Worm (Caenorhabditis elegans): Measurements from ENCODE around the gene T22F3.2.

ce11 chrV:3616844-3617243 lies 30.4 kb downstream of the T22F3.2 start:
- TF ChIP-seq him-1 (tag; optimal IDR thresholded peaks at IDR 0.05) (no peak), dao-5 (tag; optimal IDR thresholded peaks at IDR 0.05) (no peak)

Data from whole organism, L4/young adult.